Fruit fly (Drosophila melanogaster): Measurements from ENCODE around the gene CG10631.

Gene CG10631

DNA sequence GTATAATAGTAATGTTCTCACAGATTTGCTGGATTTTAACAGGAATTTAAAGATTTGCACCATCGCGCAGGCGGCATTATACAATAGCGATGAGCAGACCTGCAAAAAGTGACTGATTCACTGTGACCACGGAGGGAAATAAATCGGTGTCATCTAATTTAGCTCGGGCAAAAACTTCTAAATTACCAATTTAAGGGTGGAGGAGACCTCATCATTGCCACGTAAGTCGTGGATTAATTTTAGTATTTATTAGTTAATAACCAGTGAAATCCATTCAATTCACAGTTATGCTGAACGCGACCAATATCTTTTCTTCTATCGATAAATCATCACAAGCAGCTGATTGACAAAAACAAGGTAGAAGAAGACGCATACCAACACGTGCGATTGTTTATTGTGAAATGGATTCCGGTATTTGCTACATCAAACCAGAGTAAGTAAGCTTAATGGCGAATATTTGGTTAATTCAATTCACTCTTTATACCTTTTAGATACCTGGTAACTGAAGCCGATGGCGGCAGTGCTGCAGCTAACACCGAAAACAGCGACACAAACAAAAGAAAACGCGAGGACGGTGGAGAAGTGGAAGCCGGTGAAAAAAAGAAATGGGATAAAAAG, 1.9 kb upstream of the CG10631 start, which contains the start of the genes CG10628 and Dus3 (continued):
- TF ChIP-seq oc (tag; optimal IDR thresholded peaks at IDR 0.05) (peak; percentile 85), bsh (GFP tag; optimal IDR thresholded peaks at IDR 0.05) (peak; percentile 78 to 95), CG12236 (GFP tag; optimal IDR thresholded peaks at IDR 0.05) (peak; percentile 73), CG10147 (GFP tag; optimal IDR thresholded peaks at IDR 0.05) (peak; percentile 88), Gsc (GFP tag; IDR thresholded peaks at IDR 0.05) (peak; percentile 78), CG13287 (GFP tag; IDR thresholded peaks at IDR 0.05; ENCODE audit: partially characterized antibody) (peak; percentile 77), h (optimal IDR thresholded peaks at IDR 0.05) (no peak), D (optimal IDR thresholded peaks at IDR 0.05) (no peak), D (GFP tag; optimal IDR thresholded peaks at IDR 0.05) (peak; percentile 83), sim (GFP tag; IDR thresholded peaks at IDR 0.05) (peak; percentile 69; the same call in 1 of the 2 replicates), ftz-f1 (GFP tag; optimal IDR thresholded peaks at IDR 0.05) (peak; percentile 37), CG1024 (GFP tag; IDR thresholded peaks at IDR 0.05) (peak; percentile 78), pan (optimal IDR thresholded peaks at IDR 0.05) (no peak), pan (GFP tag; optimal IDR thresholded peaks at IDR 0.05 in 1 of 2, IDR thresholded peaks at IDR 0.05 in 1 of 2) (peak in 1 of 2 experiments; percentile 95), fru (optimal IDR thresholded peaks at IDR 0.05) (no peak), CG10209 (GFP tag; optimal IDR thresholded peaks at IDR 0.05) (peak; percentile 88), CG11398 (GFP tag; optimal IDR thresholded peaks at IDR 0.05) (peak; percentile 87), run (tag; optimal IDR thresholded peaks at IDR 0.05) (peak; percentile 64), CG9727 (GFP tag; optimal IDR thresholded peaks at IDR 0.05) (peak; percentile 87), fu2 (GFP tag; optimal IDR thresholded peaks at IDR 0.05) (peak; percentile 94), fd64A (GFP tag; optimal IDR thresholded peaks at IDR 0.05) (peak; percentile 67), gcm (GFP tag; optimal IDR thresholded peaks at IDR 0.05) (peak; percentile 79), CG10431 (GFP tag; optimal IDR thresholded peaks at IDR 0.05) (peak; percentile 30), ato (GFP tag; IDR thresholded peaks at IDR 0.05; ENCODE audit: partially characterized antibody) (no peak), trem (tag; optimal IDR thresholded peaks at IDR 0.05) (peak; percentile 87), esg (GFP tag; conservative IDR thresholded peaks at IDR 0.05) (peak; percentile 91), Fer3 (tag; optimal IDR thresholded peaks at IDR 0.05) (peak; percentile 90), zen (tag; optimal IDR thresholded peaks at IDR 0.05) (peak; percentile 83), CG13296 (GFP tag; optimal IDR thresholded peaks at IDR 0.05) (peak; percentile 80), CG32532 (GFP tag; IDR thresholded peaks at IDR 0.05) (peak; percentile 96), Kr (GFP tag; optimal IDR thresholded peaks at IDR 0.05) (no peak), CG15514 (GFP tag; optimal IDR thresholded peaks at IDR 0.05) (peak; percentile 83), repo (GFP tag; optimal IDR thresholded peaks at IDR 0.05) (peak; percentile 83), dati (GFP tag; IDR thresholded peaks at IDR 0.05) (0 out of 2 replicates have a peak, but pooled peaks have one; percentile 53), sug (tag; optimal IDR thresholded peaks at IDR 0.05) (peak; percentile 91), schlank (tag; optimal IDR thresholded peaks at IDR 0.05) (peak; percentile 75), CG15269 (tag; optimal IDR thresholded peaks at IDR 0.05) (peak; percentile 88), CG5180 (GFP tag; optimal IDR thresholded peaks at IDR 0.05) (peak; percentile 62), hkb (optimal IDR thresholded peaks at IDR 0.05) (no peak), hkb (GFP tag; IDR thresholded peaks at IDR 0.05) (peak; percentile 94), CG10366 (GFP tag; IDR thresholded peaks at IDR 0.05) (peak; percentile 90), mirr (GFP tag; optimal IDR thresholded peaks at IDR 0.05) (peak; percentile 75), HLH3B (GFP tag; IDR thresholded peaks at IDR 0.05) (peak; percentile 87), cas (GFP tag; IDR thresholded peaks at IDR 0.05) (peak; percentile 91), CG12744 (GFP tag; optimal IDR thresholded peaks at IDR 0.05) (peak; percentile 75), ham (GFP tag; IDR thresholded peaks at IDR 0.05) (peak; percentile 61; the same call in 1 of the 2 replicates), Six4 (GFP tag; optimal IDR thresholded peaks at IDR 0.05) (peak; percentile 88), bab2 (GFP tag; optimal IDR thresholded peaks at IDR 0.05) (peak; percentile 93), gsb (GFP tag; IDR thresholded peaks at IDR 0.05) (peak; percentile 77), CG10543 (GFP tag; optimal IDR thresholded peaks at IDR 0.05) (peak; percentile 88), gro (GFP tag; optimal IDR thresholded peaks at IDR 0.05) (peak; percentile 95)
